Fruit fly (Drosophila melanogaster) whole organism, prepupa: ENCODE measurements around the gene CG31546.

ENCODE experiments used
- Blimp-1 ChIP-seq: fragments of 200-800 bp; sonication (Bioruptor generic); optimal IDR thresholded peaks from 3 replicates; lab custom pipeline; 2017; ENCODE audit warnings: missing biosample characterization, missing genetic modification characterization, mild to moderate bottlenecking, moderate library complexity, missing genetic modification reagents
- CG10631 ChIP-seq: fragments of 200-800 bp; sonication (Bioruptor generic); optimal IDR thresholded peaks from 2 replicates; lab custom pipeline; 2016; ENCODE audit warnings: missing biosample characterization, missing genetic modification characterization
- CG10669 ChIP-seq: fragments of 200-800 bp; sonication (Bioruptor generic); optimal IDR thresholded peaks from 3 replicates; lab custom pipeline; 2018; ENCODE audit warnings: missing biosample characterization, mild to moderate bottlenecking, missing genetic modification characterization, moderate library complexity
- CG11294 ChIP-seq: fragments of 200-800 bp; sonication (Bioruptor generic); IDR thresholded peaks from 2 replicates; pipeline ENCODE4 v1.3.6; 2022; ENCODE audit warnings: missing biosample characterization, missing genetic modification characterization
- CG11762 ChIP-seq: fragments of 200-800 bp; sonication (Bioruptor generic); optimal IDR thresholded peaks from 3 replicates; lab custom pipeline; 2016; ENCODE audit warnings: missing biosample characterization, missing genetic modification characterization; ENCODE audit not compliant: insufficient read depth
- CG11902 ChIP-seq: fragments of 200-800 bp; sonication (Bioruptor generic); optimal IDR thresholded peaks from 3 replicates; lab custom pipeline; 2016; ENCODE audit warnings: missing biosample characterization, missing genetic modification characterization
- CG15336 ChIP-seq: fragments of 200-800 bp; sonication (Bioruptor generic); IDR thresholded peaks from 2 replicates; pipeline ENCODE4 v1.3.6; 2022; ENCODE audit warnings: missing biosample characterization, missing genetic modification characterization
- CG1621 ChIP-seq: fragments of 200-800 bp; sonication (Bioruptor generic); optimal IDR thresholded peaks from 3 replicates; lab custom pipeline; 2018; ENCODE audit warnings: missing biosample characterization, mild to moderate bottlenecking, missing genetic modification characterization
- CG16779 ChIP-seq: fragments of 200-800 bp; sonication (Bioruptor generic); optimal IDR thresholded peaks from 3 replicates; lab custom pipeline; 2017; ENCODE audit warnings: missing biosample characterization, mild to moderate bottlenecking, missing genetic modification characterization
- CG3032 ChIP-seq: fragments of 200-800 bp; optimal IDR thresholded peaks from 2 replicates; lab custom pipeline; 2019; ENCODE audit warnings: missing biosample characterization, mild to moderate bottlenecking, missing genetic modification characterization, moderate library complexity
- CG31627 ChIP-seq: fragments of 200-800 bp; sonication (Bioruptor generic); optimal IDR thresholded peaks from 3 replicates; lab custom pipeline; 2016; ENCODE audit warnings: missing biosample characterization, missing genetic modification characterization
- CG32006 ChIP-seq: fragments of 200-800 bp; sonication (Bioruptor generic); optimal IDR thresholded peaks from 3 replicates; lab custom pipeline; 2017; ENCODE audit warnings: missing biosample characterization, mild to moderate bottlenecking, missing genetic modification characterization
- CG3919 ChIP-seq: fragments of 200-800 bp; sonication (Bioruptor generic); optimal IDR thresholded peaks from 3 replicates; lab custom pipeline; 2016; ENCODE audit warnings: missing biosample characterization, missing genetic modification characterization
- CG4318 ChIP-seq: fragments of 200-800 bp; sonication (Bioruptor generic); optimal IDR thresholded peaks from 3 replicates; lab custom pipeline; 2017; ENCODE audit warnings: missing biosample characterization, mild to moderate bottlenecking, missing genetic modification characterization
- CG6163 ChIP-seq: fragments of 200-800 bp; sonication (Bioruptor generic); IDR thresholded peaks from 3 replicates; pipeline ENCODE4 v1.3.6; 2022; ENCODE audit warnings: missing biosample characterization, missing genetic modification characterization
- CG6276 ChIP-seq: fragments of 200-800 bp; sonication (Bioruptor generic); optimal IDR thresholded peaks from 2 replicates; lab custom pipeline; 2017; ENCODE audit warnings: missing biosample characterization, mild to moderate bottlenecking, missing genetic modification characterization
- CG6792 ChIP-seq: fragments of 200-800 bp; sonication (Bioruptor generic); optimal IDR thresholded peaks from 3 replicates; lab custom pipeline; 2016; ENCODE audit warnings: missing biosample characterization, missing genetic modification characterization
- CG6808 ChIP-seq: fragments of 200-800 bp; sonication (Bioruptor generic); optimal IDR thresholded peaks from 3 replicates; lab custom pipeline; 2017; ENCODE audit warnings: missing biosample characterization, missing genetic modification characterization, mild to moderate bottlenecking, moderate library complexity, missing genetic modification reagents
- CG6854 ChIP-seq: fragments of 200-800 bp; sonication (Bioruptor generic); optimal IDR thresholded peaks from 2 replicates; lab custom pipeline; 2017; ENCODE audit warnings: missing biosample characterization, mild to moderate bottlenecking, missing genetic modification characterization
- CG7368 ChIP-seq: fragments of 200-800 bp; sonication (Bioruptor generic); optimal IDR thresholded peaks from 3 replicates; lab custom pipeline; 2016; ENCODE audit warnings: missing biosample characterization, missing genetic modification characterization
- CG8119 ChIP-seq: fragments of 200-800 bp; sonication (Bioruptor generic); IDR thresholded peaks from 3 replicates; pipeline ENCODE4 v1.3.6; 2022; ENCODE audit warnings: missing biosample characterization, missing genetic modification characterization
- CG8319 ChIP-seq: fragments of 200-800 bp; sonication (Bioruptor generic); optimal IDR thresholded peaks from 3 replicates; lab custom pipeline; 2016; ENCODE audit warnings: missing biosample characterization, missing genetic modification characterization
- CG8632 ChIP-seq: fragments of 200-800 bp; sonication (Bioruptor generic); optimal IDR thresholded peaks from 3 replicates; lab custom pipeline; 2016; ENCODE audit warnings: missing biosample characterization, missing genetic modification characterization
- CG9139 ChIP-seq: fragments of 200-800 bp; sonication (Bioruptor generic); optimal IDR thresholded peaks from 3 replicates; lab custom pipeline; 2017; ENCODE audit warnings: missing biosample characterization, mild to moderate bottlenecking, missing genetic modification characterization
- Eip78C ChIP-seq: fragments of 200-800 bp; sonication (Bioruptor generic); peaks from one replicate; lab custom pipeline; 2016; ENCODE audit warnings: missing biosample characterization, missing genetic modification characterization
- Eip93F ChIP-seq: fragments of 200-800 bp; sonication (Bioruptor generic); optimal IDR thresholded peaks from 2 replicates; lab custom pipeline; 2016; ENCODE audit warnings: missing biosample characterization, mild to moderate bottlenecking, missing genetic modification characterization
- Ets21C ChIP-seq: fragments of 200-800 bp; sonication (Bioruptor generic); optimal IDR thresholded peaks from 3 replicates; lab custom pipeline; 2016; ENCODE audit warnings: missing biosample characterization, missing genetic modification characterization
- Ets96B ChIP-seq: fragments of 200-800 bp; optimal IDR thresholded peaks from 2 replicates; lab custom pipeline; 2019; ENCODE audit warnings: missing biosample characterization, mild to moderate bottlenecking, missing genetic modification characterization, moderate library complexity
- Gug ChIP-seq: fragments of 200-800 bp; sonication (Bioruptor generic); IDR thresholded peaks from 2 replicates; pipeline ENCODE4 v1.3.6; 2022; ENCODE audit warnings: missing biosample characterization, missing genetic modification characterization
- Hr38 ChIP-seq: sonication (Bioruptor generic); optimal IDR thresholded peaks from 2 replicates; lab custom pipeline; 2016; ENCODE audit warnings: missing biosample characterization, missing genetic modification characterization
- Met ChIP-seq: fragments of 200-800 bp; sonication (Bioruptor generic); optimal IDR thresholded peaks from 3 replicates; lab custom pipeline; 2016; ENCODE audit warnings: missing biosample characterization, missing genetic modification characterization
- Sox102F ChIP-seq: fragments of 200-800 bp; sonication (Bioruptor generic); optimal IDR thresholded peaks from 2 replicates; lab custom pipeline; 2016; ENCODE audit warnings: missing biosample characterization, mild to moderate bottlenecking, missing genetic modification characterization
- Sox15 ChIP-seq: fragments of 200-800 bp; sonication (Bioruptor generic); optimal IDR thresholded peaks from 3 replicates; lab custom pipeline; 2016; ENCODE audit warnings: missing biosample characterization, missing genetic modification characterization
- cyc ChIP-seq: fragments of 200-800 bp; sonication (Bioruptor generic); optimal IDR thresholded peaks from 3 replicates; lab custom pipeline; 2016; ENCODE audit warnings: missing biosample characterization, missing genetic modification characterization
- dsx ChIP-seq: fragments of 200-800 bp; optimal IDR thresholded peaks from 3 replicates; lab custom pipeline; 2019; ENCODE audit warnings: missing biosample characterization, mild to moderate bottlenecking, missing genetic modification characterization, moderate library complexity; ENCODE audit not compliant: poor library complexity, severe bottlenecking
- eg ChIP-seq: fragments of 200-800 bp; sonication (Bioruptor generic); IDR thresholded peaks from 3 replicates; pipeline ENCODE4 v1.3.6; 2022; ENCODE audit warnings: missing biosample characterization, missing genetic modification characterization
- esn ChIP-seq: fragments of 200-800 bp; sonication (Bioruptor generic); optimal IDR thresholded peaks from 2 replicates; lab custom pipeline; 2016; ENCODE audit warnings: missing biosample characterization, mild to moderate bottlenecking, missing genetic modification characterization, moderate library complexity
- fd59A ChIP-seq: fragments of 200-800 bp; sonication (Bioruptor generic); optimal IDR thresholded peaks from 2 replicates; lab custom pipeline; 2017; ENCODE audit warnings: missing biosample characterization, mild to moderate bottlenecking, missing genetic modification characterization, missing genetic modification reagents
- fd85E ChIP-seq: fragments of 200-800 bp; sonication (Bioruptor generic); optimal IDR thresholded peaks from 3 replicates; lab custom pipeline; 2016; ENCODE audit warnings: missing biosample characterization, missing genetic modification characterization
- fkh ChIP-seq: fragments of 200-800 bp; sonication (Bioruptor generic); optimal IDR thresholded peaks from 3 replicates; lab custom pipeline; 2017; ENCODE audit warnings: missing biosample characterization, mild to moderate bottlenecking, missing genetic modification characterization, moderate library complexity
- lz ChIP-seq: fragments of 200-800 bp; sonication (Bioruptor generic); optimal IDR thresholded peaks from 3 replicates; lab custom pipeline; 2016; ENCODE audit warnings: missing biosample characterization, missing genetic modification characterization
- net ChIP-seq: fragments of 200-800 bp; sonication (Bioruptor generic); optimal IDR thresholded peaks from 3 replicates; lab custom pipeline; 2016; ENCODE audit warnings: missing biosample characterization, missing genetic modification characterization
- spab ChIP-seq: fragments of 200-800 bp; sonication (Bioruptor generic); optimal IDR thresholded peaks from 2 replicates; lab custom pipeline; 2017; ENCODE audit warnings: missing biosample characterization, mild to moderate bottlenecking, missing genetic modification characterization, missing genetic modification reagents
- ss ChIP-seq, 2 experiments: fragments of 200-800 bp; sonication (Bioruptor generic); optimal IDR thresholded peaks; 2 replicates in 1 of 2; 3 replicates in 1 of 2; lab custom pipeline; 2017 to 2018; ENCODE audit warnings: mild to moderate bottlenecking in 2 of 2, missing biosample characterization in 2 of 2, missing genetic modification characterization in 2 of 2, moderate library complexity in 1 of 2
- svp ChIP-seq: fragments of 200-800 bp; sonication (Bioruptor generic); peaks from one replicate; lab custom pipeline; 2016; ENCODE audit warnings: missing biosample characterization, missing genetic modification characterization
- topi ChIP-seq: fragments of 200-800 bp; sonication (Bioruptor generic); optimal IDR thresholded peaks from 3 replicates; lab custom pipeline; 2016; ENCODE audit warnings: missing biosample characterization, missing genetic modification characterization

Gene CG31546

DNA sequence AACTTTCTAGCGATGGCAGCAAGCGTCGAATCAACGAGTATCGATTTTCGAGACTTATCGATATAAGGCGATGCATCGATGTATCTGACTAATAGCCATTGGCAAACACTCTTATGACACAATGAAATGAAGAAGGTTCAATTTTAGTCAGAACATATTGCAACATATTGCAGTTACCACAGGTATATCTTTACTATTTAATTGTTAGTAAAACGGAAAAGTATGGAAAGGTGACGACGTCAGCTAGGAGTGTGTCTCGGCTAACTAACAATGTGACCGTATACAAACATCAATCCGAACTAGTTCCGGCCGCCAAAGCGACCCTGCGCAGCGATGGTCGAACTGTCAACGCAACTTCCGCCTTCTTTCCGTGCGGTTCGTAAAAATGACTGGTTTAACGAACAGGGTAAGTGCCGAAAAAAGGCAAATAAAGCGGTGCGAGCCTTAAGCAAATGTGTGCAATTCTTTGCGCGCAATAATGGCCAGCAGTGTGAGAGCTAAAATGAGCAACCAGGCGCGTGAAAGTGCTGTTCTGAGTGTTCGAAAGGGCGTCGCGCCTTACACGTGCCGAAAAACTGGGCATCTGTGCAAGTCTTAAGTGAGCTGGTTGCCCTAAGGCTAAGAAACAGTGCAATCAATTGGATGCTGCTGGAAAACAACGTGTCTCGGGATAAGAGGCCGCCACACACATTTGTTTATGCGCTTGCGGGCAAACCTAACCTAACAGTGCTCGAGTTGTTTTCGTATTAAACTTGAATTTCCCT lies 11.1 kb downstream of the CG31546 start, which contains the start of the genes Dph4, Spec2 and RpL13A (continued):
- peak; percentile 93 for TF ChIP-seq net (GFP tag; lab: Kevin White, UChicago)
- TF ChIP-seq CG6792 = peak; percentile 72
- peak; percentile 64 for TF ChIP-seq fd59A (GFP tag; lab: Kevin White, UChicago)
- no peak for TF ChIP-seq Gug (GFP tag; lab: Robert Waterston, UW)
- TF ChIP-seq Ets96B (tag; lab: Kevin White, UChicago) = peak; percentile 49
- no peak for TF ChIP-seq CG9139 (GFP tag; lab: Kevin White, UChicago)
- TF ChIP-seq CG3919 = peak; percentile 94
- TF ChIP-seq dsx (GFP tag; lab: Kevin White, UChicago) = peak; percentile 38
- TF ChIP-seq CG6163 = no peak
- peak; percentile 95 for TF ChIP-seq CG6854 (GFP tag; lab: Kevin White, UChicago)

DNA sequence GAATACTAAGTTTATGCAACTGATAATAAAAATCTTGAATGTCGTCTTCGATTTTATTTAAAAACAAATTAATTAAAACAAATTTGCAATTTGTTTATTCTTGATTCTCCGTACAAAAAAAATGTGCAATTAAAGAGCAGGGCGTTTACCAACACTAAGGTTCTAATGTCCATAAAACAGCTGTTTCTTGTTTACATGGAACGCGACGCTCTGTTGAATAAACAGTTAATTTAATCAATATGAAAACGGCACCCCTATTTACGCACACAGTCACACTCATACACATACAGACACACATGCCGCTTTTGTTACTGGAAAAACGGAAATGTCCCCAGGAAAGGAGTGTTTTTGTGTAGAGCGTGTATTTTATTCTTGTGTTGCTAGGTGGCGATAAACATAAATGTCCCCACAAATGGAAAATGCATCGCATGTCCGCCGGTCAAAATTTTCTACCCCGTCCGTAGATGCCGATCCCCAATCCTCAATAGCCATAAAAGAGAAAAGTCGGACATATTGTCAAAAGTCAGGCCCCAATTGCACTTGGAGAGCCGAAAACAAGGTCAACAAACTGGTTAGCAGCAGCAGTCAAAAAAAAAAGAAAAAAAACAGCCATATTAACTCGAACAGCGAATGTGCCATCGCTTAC lies 12.3 kb downstream of the CG31546 start:
- TF ChIP-seq Blimp-1 (GFP tag; lab: Kevin White, UChicago) = no peak
- no peak for TF ChIP-seq CG3919
- TF ChIP-seq CG15336 = no peak
- no peak for TF ChIP-seq CG6163
- TF ChIP-seq CG6792 = peak; percentile 33
- no peak for TF ChIP-seq fd85E (GFP tag; lab: Kevin White, UChicago)
- peak; percentile 14 for TF ChIP-seq lz (GFP tag; lab: Kevin White, UChicago)
- TF ChIP-seq esn (GFP tag; lab: Kevin White, UChicago) = peak; percentile 34
- TF ChIP-seq Met (GFP tag; lab: Kevin White, UChicago) = peak; percentile 48
- TF ChIP-seq fd59A (GFP tag; lab: Kevin White, UChicago) = peak; percentile 8
- TF ChIP-seq CG11902 (GFP tag; lab: Kevin White, UChicago) = no peak
- TF ChIP-seq cyc (GFP tag; lab: Kevin White, UChicago) = no peak
- TF ChIP-seq CG31627 (GFP tag; lab: Kevin White, UChicago) = no peak
- peak; percentile 4 for TF ChIP-seq CG8632 (GFP tag; lab: Kevin White, UChicago)
- TF ChIP-seq CG9139 (GFP tag; lab: Kevin White, UChicago) = no peak
- peak in 1 of 2 experiments; percentile 31 for TF ChIP-seq ss (GFP tag; optimal IDR thresholded peaks at IDR 0.05; lab: Kevin White, UChicago)
- TF ChIP-seq spab (GFP tag; lab: Kevin White, UChicago) = peak; percentile 8
- TF ChIP-seq CG6808 = peak; percentile 21
- no peak for TF ChIP-seq Sox15 (GFP tag; lab: Kevin White, UChicago)
- no peak for TF ChIP-seq CG8319
- no peak for TF ChIP-seq CG6854 (GFP tag; lab: Kevin White, UChicago)
- TF ChIP-seq CG4318 (GFP tag; lab: Kevin White, UChicago) = no peak
- no peak for TF ChIP-seq CG10631
- no peak for TF ChIP-seq CG8119
- TF ChIP-seq CG7368 (GFP tag; lab: Kevin White, UChicago) = no peak
- no peak for TF ChIP-seq Eip93F (GFP tag; lab: Kevin White, UChicago)
- peak; percentile 28 for TF ChIP-seq CG16779 (tag; lab: Kevin White, UChicago)
- TF ChIP-seq Gug (GFP tag; lab: Robert Waterston, UW) = no peak
- TF ChIP-seq Eip78C (GFP tag; lab: Kevin White, UChicago) = peak; percentile 74
- no peak for TF ChIP-seq Hr38 (GFP tag; lab: Kevin White, UChicago)
- TF ChIP-seq CG1621 (tag; lab: Kevin White, UChicago) = peak; percentile 31
- no peak for TF ChIP-seq CG3032 (tag; lab: Kevin White, UChicago)
- TF ChIP-seq CG11762 (GFP tag; lab: Kevin White, UChicago) = no peak
- TF ChIP-seq Sox102F = peak; percentile 35
- no peak for TF ChIP-seq Ets21C
- peak; percentile 47 for TF ChIP-seq topi
- peak; percentile 98 for TF ChIP-seq fkh (GFP tag; lab: Kevin White, UChicago)
- TF ChIP-seq CG32006 (GFP tag; lab: Kevin White, UChicago) = no peak
- TF ChIP-seq CG6276 (GFP tag; lab: Kevin White, UChicago) = no peak
- no peak for TF ChIP-seq svp (GFP tag; lab: Kevin White, UChicago)
- no peak for TF ChIP-seq eg (GFP tag; lab: Robert Waterston, UW)
- peak; percentile 29 for TF ChIP-seq CG10669 (GFP tag; lab: Kevin White, UChicago)
- TF ChIP-seq CG11294 = no peak
